Fruit fly (Drosophila melanogaster) Kc167 (cell line): ENCODE data around the gene mRpL10.

Experiments used
- Myc ChIP-seq: fragments of >200 bp; optimal IDR thresholded peaks from 2 replicates; lab custom pipeline; 2017; ENCODE audit warnings: missing external identifiers
- Sin3A ChIP-seq: fragments of >200 bp; optimal IDR thresholded peaks from 2 replicates; lab custom pipeline; 2018; ENCODE audit warnings: missing external identifiers
- h ChIP-seq: fragments of >200 bp; optimal IDR thresholded peaks from 3 replicates; lab custom pipeline; 2018; ENCODE audit warnings: missing external identifiers
- insv ChIP-seq: fragments of >200 bp; optimal IDR thresholded peaks from 3 replicates; lab custom pipeline; 2018; ENCODE audit warnings: missing external identifiers
- psq ChIP-seq: fragments of >200 bp; optimal IDR thresholded peaks from 2 replicates; lab custom pipeline; 2017; ENCODE audit warnings: missing external identifiers
- ttk ChIP-seq: sonication (Bioruptor generic); optimal IDR thresholded peaks from 2 replicates; lab custom pipeline; 2017; ENCODE audit warnings: missing external identifiers

Gene mRpL10

dm6 chr2L:220509-220908, 16.9 kb downstream of the mRpL10 start:
- no peak for TF ChIP-seq psq (lab: Kevin White, UChicago)
- no peak for TF ChIP-seq Sin3A (lab: Kevin White, UChicago)
- no peak for TF ChIP-seq insv (lab: Kevin White, UChicago)
- TF ChIP-seq ttk: no peak

DNA sequence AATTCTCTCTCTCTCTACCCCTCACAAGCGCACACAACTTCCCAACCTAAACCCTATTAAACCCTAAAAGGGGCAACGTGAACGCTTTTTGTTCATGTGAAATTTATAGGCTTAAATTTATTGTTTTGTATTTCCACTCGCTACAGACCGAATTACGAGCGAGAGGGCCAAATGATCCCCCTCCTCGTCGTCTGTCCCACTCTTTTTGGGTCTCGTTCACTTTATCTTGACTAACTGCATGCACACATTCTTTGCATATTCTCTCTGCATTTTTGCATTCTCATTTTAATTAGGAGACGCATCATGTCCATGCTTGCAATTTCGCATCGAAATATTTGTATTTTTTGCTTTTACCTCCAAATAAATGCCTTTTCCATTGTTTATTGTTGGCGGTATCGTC, 17.6 kb downstream of the mRpL10 start:
- TF ChIP-seq Myc (lab: Kevin White, UChicago) (no peak), h (no peak), Sin3A (lab: Kevin White, UChicago) (no peak), ttk (no peak), psq (lab: Kevin White, UChicago) (no peak), insv (lab: Kevin White, UChicago) (no peak)

- TF ChIP-seq insv (lab: Kevin White, UChicago) (no peak), psq (lab: Kevin White, UChicago) (no peak), h (no peak), Myc (lab: Kevin White, UChicago) (no peak), ttk (no peak), Sin3A (lab: Kevin White, UChicago) (no peak)
Measured at dm6 chr2L:221939-222489, 18.4 kb downstream of the mRpL10 start.

DNA sequence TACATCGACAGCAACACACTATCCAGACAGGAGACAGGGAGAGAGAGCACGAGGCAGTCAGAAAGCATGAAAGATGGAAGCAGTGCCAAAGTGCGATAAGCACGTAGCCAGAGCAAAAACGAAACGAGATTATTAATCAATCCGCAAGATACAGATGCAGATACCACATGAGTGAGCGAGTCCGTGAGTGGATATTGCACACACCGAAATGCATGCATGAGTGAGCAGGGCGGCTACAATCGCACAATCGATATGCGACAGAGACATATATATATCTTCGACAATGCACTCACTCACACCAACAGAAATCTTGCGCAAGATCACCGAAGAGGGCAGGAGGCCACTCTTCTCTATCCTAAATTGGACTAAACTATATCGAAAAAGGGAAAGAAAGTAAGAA, 19.3 kb downstream of the mRpL10 start:
- TF ChIP-seq Sin3A (lab: Kevin White, UChicago): no peak
- no peak for TF ChIP-seq ttk
- no peak for TF ChIP-seq insv (lab: Kevin White, UChicago)
- TF ChIP-seq Myc (lab: Kevin White, UChicago): no peak
- TF ChIP-seq h: no peak
- no peak for TF ChIP-seq psq (lab: Kevin White, UChicago)

- TF ChIP-seq insv (lab: Kevin White, UChicago) (peak; percentile 25), Sin3A (lab: Kevin White, UChicago) (no peak)
Measured at dm6 chr2L:223351-223750, 19.8 kb downstream of the mRpL10 start.

DNA sequence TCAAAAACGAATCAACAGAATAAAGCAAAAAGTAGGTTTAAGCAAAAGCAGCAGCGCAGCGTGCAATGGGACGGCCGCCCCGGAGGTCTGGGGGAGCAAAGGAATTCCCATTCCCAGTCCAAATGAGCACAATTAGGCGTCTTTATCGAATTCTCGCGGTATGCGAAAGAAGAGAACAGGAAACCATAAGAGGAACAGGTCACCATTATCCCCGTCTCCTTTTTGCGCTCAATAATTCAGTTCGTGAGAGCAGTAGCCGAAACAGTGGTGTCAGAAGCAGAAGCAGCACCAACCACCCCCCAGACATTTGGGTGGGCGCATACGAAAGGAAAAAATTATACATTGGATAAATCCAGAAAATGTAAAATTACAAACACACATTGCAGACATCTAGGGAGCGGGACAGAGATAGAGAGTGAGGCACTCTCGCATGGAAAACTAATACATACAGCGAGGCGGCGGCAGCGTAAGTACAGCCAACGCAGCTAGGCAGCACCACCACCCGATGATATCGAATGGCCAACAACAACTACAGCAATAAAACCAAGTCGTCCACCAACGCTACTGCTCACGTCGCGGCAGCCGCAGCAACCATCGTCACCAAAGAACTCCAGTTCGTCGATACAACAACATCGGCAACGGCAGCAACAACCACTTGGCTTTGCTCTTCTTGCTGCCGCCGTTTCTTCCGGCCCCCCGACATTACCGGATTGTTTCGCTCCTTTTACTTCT, 20.5 kb downstream of the mRpL10 start:
- TF ChIP-seq Myc (lab: Kevin White, UChicago): no peak
- TF ChIP-seq insv (lab: Kevin White, UChicago): no peak
- no peak for TF ChIP-seq h
- no peak for TF ChIP-seq ttk
- TF ChIP-seq Sin3A (lab: Kevin White, UChicago): no peak
- no peak for TF ChIP-seq psq (lab: Kevin White, UChicago)

dm6 chr2L:224599-225385, 21.2 kb downstream of the mRpL10 start:
- TF ChIP-seq insv (lab: Kevin White, UChicago) (no peak), psq (lab: Kevin White, UChicago) (no peak), Sin3A (lab: Kevin White, UChicago) (no peak), ttk (no peak), h (no peak), Myc (lab: Kevin White, UChicago) (no peak)

DNA sequence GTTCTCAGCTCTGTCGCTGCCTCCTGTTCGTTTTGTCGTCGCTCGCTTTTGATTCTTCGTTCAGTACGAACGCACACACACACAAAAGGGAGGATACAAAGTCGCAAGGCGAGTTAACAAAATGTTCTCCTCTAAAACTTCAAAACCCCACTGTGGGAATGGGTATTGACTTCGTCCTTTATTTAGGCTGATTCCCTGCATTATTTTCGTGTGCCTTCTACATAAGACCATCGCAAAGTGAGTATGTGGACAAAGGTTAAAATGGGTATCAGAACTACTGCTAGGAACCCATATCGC, 21.8 kb downstream of the mRpL10 start:
- TF ChIP-seq ttk (no peak), Myc (lab: Kevin White, UChicago) (no peak), Sin3A (lab: Kevin White, UChicago) (no peak), h (no peak), insv (lab: Kevin White, UChicago) (no peak), psq (lab: Kevin White, UChicago) (no peak)

DNA sequence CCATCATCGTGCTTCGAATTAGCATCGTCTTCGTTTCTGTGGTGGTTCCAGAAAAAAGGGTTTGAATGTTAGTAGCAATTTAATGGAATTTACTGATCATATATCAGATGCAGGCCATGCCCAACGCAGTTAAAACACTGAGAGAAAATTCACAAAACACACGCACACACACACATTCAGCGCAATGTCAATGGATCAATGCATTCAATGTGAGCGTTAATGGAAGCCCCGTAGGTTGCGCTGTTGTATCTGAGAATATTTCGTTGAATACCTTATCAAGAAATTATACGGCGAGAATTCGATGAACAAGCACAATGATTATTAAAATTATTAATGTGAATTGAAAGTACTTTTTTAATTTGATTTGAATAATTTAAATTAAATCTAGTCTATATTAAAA, 24.7 kb downstream of the mRpL10 start:
- no peak for TF ChIP-seq ttk
- no peak for TF ChIP-seq Sin3A (lab: Kevin White, UChicago)
- no peak for TF ChIP-seq insv (lab: Kevin White, UChicago)
- TF ChIP-seq psq (lab: Kevin White, UChicago): no peak
- no peak for TF ChIP-seq Myc (lab: Kevin White, UChicago)
- no peak for TF ChIP-seq h

dm6 chr2L:232187-232586, 28.6 kb downstream of the mRpL10 start, which contains the start of gene CG13693:
TSS of gene CG13693 (plus strand) at chr2L:232487.
- no peak for TF ChIP-seq Myc (lab: Kevin White, UChicago)
- TF ChIP-seq psq (lab: Kevin White, UChicago): no peak
- no peak for TF ChIP-seq h
- TF ChIP-seq insv (lab: Kevin White, UChicago): no peak
- no peak for TF ChIP-seq Sin3A (lab: Kevin White, UChicago)
- no peak for TF ChIP-seq ttk

dm6 chr2L:240176-240769, 36.7 kb downstream of the mRpL10 start:
- TF ChIP-seq h: no peak
- TF ChIP-seq Myc (lab: Kevin White, UChicago): no peak
- TF ChIP-seq ttk: no peak
- TF ChIP-seq psq (lab: Kevin White, UChicago): no peak
- TF ChIP-seq Sin3A (lab: Kevin White, UChicago): no peak
- TF ChIP-seq insv (lab: Kevin White, UChicago): no peak

dm6 chr2L:241415-241814, 37.8 kb downstream of the mRpL10 start:
- TF ChIP-seq ttk: no peak
- no peak for TF ChIP-seq Sin3A (lab: Kevin White, UChicago)
- TF ChIP-seq insv (lab: Kevin White, UChicago): no peak
- no peak for TF ChIP-seq Myc (lab: Kevin White, UChicago)
- TF ChIP-seq psq (lab: Kevin White, UChicago): no peak
- TF ChIP-seq h: no peak
